Worm (Caenorhabditis elegans) whole organism, L3 larva: ENCODE data around the gene Y47D3A.34.

Experiments used
- ZK546.5 ChIP-seq: sonication (generic microtip); optimal IDR thresholded peaks from 2 replicates; lab custom pipeline; 2017; ENCODE audit warnings: missing biosample characterization, missing genetic modification characterization
- aly-2 ChIP-seq: fragments of 150-350 bp; optimal IDR thresholded peaks from 2 replicates; lab custom pipeline; 2014; ENCODE audit warnings: missing biosample characterization, missing genetic modification characterization
- ama-1 ChIP-seq: fragments of 150-350 bp; optimal IDR thresholded peaks from 2 replicates; lab custom pipeline; 2018
- ceh-28 ChIP-seq: fragments of 150-350 bp; optimal IDR thresholded peaks from 2 replicates; lab custom pipeline; 2014; ENCODE audit warnings: missing biosample characterization, missing genetic modification reagents, missing genetic modification characterization
- ceh-82 ChIP-seq: fragments of 150-350 bp; optimal IDR thresholded peaks from 2 replicates; lab custom pipeline; 2014; ENCODE audit warnings: missing biosample characterization, missing genetic modification characterization
- egl-27 ChIP-seq: sonication (generic microtip); optimal IDR thresholded peaks from 4 replicates; lab custom pipeline; 2017; ENCODE audit warnings: missing biosample characterization, missing genetic modification reagents, missing genetic modification characterization
- egl-5 ChIP-seq: fragments of 150-350 bp; optimal IDR thresholded peaks from 2 replicates; lab custom pipeline; 2017; ENCODE audit warnings: missing biosample characterization, missing genetic modification reagents, missing genetic modification characterization, inconsistent platforms
- elt-1 ChIP-seq: fragments of 150-350 bp; optimal IDR thresholded peaks from 2 replicates; lab custom pipeline; 2014; ENCODE audit warnings: missing biosample characterization, missing genetic modification characterization
- hmg-11 ChIP-seq: sonication (generic microtip); optimal IDR thresholded peaks from 2 replicates; lab custom pipeline; 2016; ENCODE audit warnings: missing genetic modification characterization, missing compliant biosample characterization
- jun-1 ChIP-seq: fragments of 150-350 bp; optimal IDR thresholded peaks from 2 replicates; lab custom pipeline; 2014; ENCODE audit warnings: missing biosample characterization, missing genetic modification reagents, missing genetic modification characterization
- lin-15B ChIP-seq: fragments of 150-350 bp; optimal IDR thresholded peaks from 2 replicates; lab custom pipeline; 2014; ENCODE audit warnings: missing biosample characterization, missing genetic modification characterization
- lin-39 ChIP-seq: fragments of 150-350 bp; optimal IDR thresholded peaks from 2 replicates; lab custom pipeline; 2018; ENCODE audit warnings: missing biosample characterization, missing genetic modification reagents, missing genetic modification characterization
- lsy-12 ChIP-seq: sonication (generic microtip); optimal IDR thresholded peaks from 2 replicates; lab custom pipeline; 2016; ENCODE audit warnings: mild to moderate bottlenecking, missing genetic modification characterization, missing compliant biosample characterization
- mml-1 ChIP-seq: fragments of 150-350 bp; sonication (generic microtip); optimal IDR thresholded peaks from 3 replicates; lab custom pipeline; 2014; ENCODE audit warnings: missing biosample characterization, missing genetic modification characterization
- nfya-1 ChIP-seq: sonication (generic microtip); optimal IDR thresholded peaks from 2 replicates; lab custom pipeline; 2017; ENCODE audit warnings: missing genetic modification characterization, mild to moderate bottlenecking, missing compliant biosample characterization, antibody characterized with exemption, moderate library complexity; ENCODE audit not compliant: insufficient read depth
- nhr-12 ChIP-seq: fragments of 150-350 bp; optimal IDR thresholded peaks from 2 replicates; lab custom pipeline; 2014; ENCODE audit warnings: missing biosample characterization, missing genetic modification characterization
- nhr-23 ChIP-seq: fragments of 150-350 bp; optimal IDR thresholded peaks from 2 replicates; lab custom pipeline; 2014; ENCODE audit warnings: missing biosample characterization, missing genetic modification reagents, missing genetic modification characterization
- nhr-237 ChIP-seq: fragments of 150-350 bp; optimal IDR thresholded peaks from 2 replicates; lab custom pipeline; 2014; ENCODE audit warnings: missing biosample characterization, missing genetic modification characterization
- nhr-25 ChIP-seq: sonication (generic microtip); optimal IDR thresholded peaks from 2 replicates; lab custom pipeline; 2017; ENCODE audit warnings: missing biosample characterization, missing genetic modification characterization
- nhr-28 ChIP-seq: fragments of 150-350 bp; optimal IDR thresholded peaks from 2 replicates; lab custom pipeline; 2014; ENCODE audit warnings: missing biosample characterization, missing genetic modification characterization
- nhr-43 ChIP-seq: sonication (generic microtip); optimal IDR thresholded peaks from 2 replicates; lab custom pipeline; 2016; ENCODE audit warnings: mild to moderate bottlenecking, missing genetic modification characterization, missing compliant biosample characterization; ENCODE audit not compliant: poor library complexity, severe bottlenecking
- nhr-67 ChIP-seq: fragments of 150-350 bp; optimal IDR thresholded peaks from 2 replicates; lab custom pipeline; 2014; ENCODE audit warnings: missing biosample characterization, missing genetic modification characterization
- nhr-76 ChIP-seq: fragments of 150-350 bp; sonication (generic microtip); optimal IDR thresholded peaks from 5 replicates; lab custom pipeline; 2014; ENCODE audit warnings: missing biosample characterization, missing genetic modification characterization
- nhr-77 ChIP-seq: fragments of 150-350 bp; optimal IDR thresholded peaks from 2 replicates; lab custom pipeline; 2014; ENCODE audit warnings: missing biosample characterization, missing genetic modification characterization
- pha-4 ChIP-seq: fragments of 150-350 bp; optimal IDR thresholded peaks from 2 replicates; lab custom pipeline; 2014; ENCODE audit warnings: missing biosample characterization, missing genetic modification reagents, missing genetic modification characterization
- sea-2 ChIP-seq: fragments of 150-350 bp; sonication (generic microtip); optimal IDR thresholded peaks from 4 replicates; lab custom pipeline; 2014; ENCODE audit warnings: missing biosample characterization, missing genetic modification reagents, missing genetic modification characterization
- skn-1 ChIP-seq: fragments of 150-350 bp; optimal IDR thresholded peaks from 2 replicates; lab custom pipeline; 2014; ENCODE audit warnings: missing biosample characterization, missing genetic modification characterization
- snpc-4 ChIP-seq: fragments of 150-350 bp; optimal IDR thresholded peaks from 2 replicates; lab custom pipeline; 2014; ENCODE audit warnings: missing biosample characterization, missing genetic modification characterization
- tbx-2 ChIP-seq: sonication (generic microtip); optimal IDR thresholded peaks from 2 replicates; lab custom pipeline; 2016; ENCODE audit warnings: mild to moderate bottlenecking, missing genetic modification characterization, missing compliant biosample characterization
- unc-39 ChIP-seq: sonication (generic microtip); optimal IDR thresholded peaks from 4 replicates; lab custom pipeline; 2017; ENCODE audit warnings: missing biosample characterization, missing genetic modification characterization
- unc-62 ChIP-seq: fragments of 150-350 bp; sonication (generic microtip); optimal IDR thresholded peaks from 4 replicates; lab custom pipeline; 2014; ENCODE audit warnings: missing biosample characterization, missing genetic modification reagents, missing genetic modification characterization
- ztf-11 ChIP-seq: fragments of 150-350 bp; optimal IDR thresholded peaks from 2 replicates; lab custom pipeline; 2014; ENCODE audit warnings: missing biosample characterization, missing genetic modification characterization
- ztf-4 ChIP-seq: fragments of 150-350 bp; optimal IDR thresholded peaks from 2 replicates; lab custom pipeline; 2014; ENCODE audit warnings: missing biosample characterization, missing genetic modification characterization

Gene Y47D3A.34

DNA sequence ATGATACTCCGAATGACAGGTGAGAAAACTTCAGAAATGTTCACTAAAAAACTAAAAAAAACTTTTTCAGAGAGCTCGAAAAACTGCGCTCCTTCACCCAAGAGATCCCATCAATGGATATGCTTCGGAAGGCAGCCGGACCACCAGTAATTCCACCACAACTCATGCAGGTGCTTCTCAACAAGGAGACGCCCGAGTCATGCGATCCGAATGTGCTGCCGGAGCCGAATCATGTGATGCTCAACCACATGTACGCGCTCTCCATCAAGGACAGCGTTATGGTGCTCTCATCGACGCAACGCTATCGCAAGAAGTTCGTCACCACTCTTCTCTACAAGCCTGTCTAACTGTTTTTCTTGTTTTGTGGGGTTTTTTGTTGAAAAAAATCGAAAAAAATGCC, 3.1 kb upstream of the Y47D3A.34 start:
- TF ChIP-seq egl-5 (tag; lab: Kevin White, UChicago) (no peak), ceh-28 (tag; lab: Kevin White, UChicago) (no peak), nhr-43 (tag; lab: Kevin White, UChicago) (no peak), hmg-11 (tag; lab: Kevin White, UChicago) (no peak), ztf-11 (no peak), nhr-23 (tag; lab: Kevin White, UChicago) (no peak), nhr-237 (tag; lab: Kevin White, UChicago) (no peak), tbx-2 (no peak), jun-1 (tag; lab: Kevin White, UChicago) (no peak), elt-1 (tag; lab: Kevin White, UChicago) (no peak), aly-2 (tag; lab: Kevin White, UChicago) (no peak), unc-39 (tag; lab: Kevin White, UChicago) (no peak), ceh-82 (tag; lab: Kevin White, UChicago) (no peak), lin-39 (tag; lab: Kevin White, UChicago) (no peak)

- TF ChIP-seq lin-39 (tag; lab: Kevin White, UChicago) (peak; percentile 19), nfya-1 (tag; lab: Kevin White, UChicago) (peak; percentile 78), lin-15B (tag; lab: Kevin White, UChicago) (peak; percentile 18), nhr-23 (tag; lab: Kevin White, UChicago) (peak; percentile 16), skn-1 (tag; lab: Kevin White, UChicago) (peak; percentile 4), sea-2 (GFP tag; lab: Kevin White, UChicago) (no peak), ama-1 (peak; percentile 43), pha-4 (peak; percentile 87), snpc-4 (tag; lab: Kevin White, UChicago) (peak; percentile 60), nhr-28 (tag; lab: Kevin White, UChicago) (no peak), nhr-237 (tag; lab: Kevin White, UChicago) (no peak), hmg-11 (tag; lab: Kevin White, UChicago) (peak; percentile 86), nhr-77 (tag; lab: Kevin White, UChicago) (no peak)
Measured at ce11 chrIII:11236788-11237187, 2.1 kb upstream of the Y47D3A.34 start, which contains the start of the genes Y47D3A.14 and aakb-2. Gene Y47D3A.14, minus strand, starts transcription at chrIII:11236868. Gene aakb-2, plus strand, starts transcription at chrIII:11237143.

DNA sequence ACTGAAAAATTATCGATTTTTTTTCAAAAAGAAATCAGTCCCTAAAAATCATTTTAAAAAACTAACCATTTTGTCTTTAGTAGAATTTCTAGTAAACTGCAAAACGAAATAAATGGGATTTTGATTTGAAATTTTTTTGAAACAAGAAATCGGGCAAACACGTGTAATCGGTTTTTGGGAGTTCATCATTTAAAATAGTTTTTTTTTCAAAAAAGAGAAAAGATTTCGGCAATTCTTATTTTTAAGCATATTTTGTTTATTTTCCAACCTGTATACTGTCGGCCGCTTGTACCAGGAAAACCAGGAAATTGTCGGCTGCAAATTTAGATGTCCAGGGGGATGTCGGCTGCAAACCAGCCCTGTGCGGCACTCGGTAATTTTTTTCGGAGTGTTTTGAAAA, 2.7 kb downstream of the Y47D3A.34 start, which contains the start of gene elo-8:
TSS of gene elo-8 (minus strand) at position 101 of the 400 bp plus-strand sequence.
- no peak for TF ChIP-seq hmg-11 (tag; lab: Kevin White, UChicago)
- TF ChIP-seq ztf-4: no peak
- no peak for TF ChIP-seq tbx-2
- TF ChIP-seq nhr-28 (tag; lab: Kevin White, UChicago): no peak
- TF ChIP-seq ceh-28 (tag; lab: Kevin White, UChicago): no peak
- no peak for TF ChIP-seq nhr-67 (tag; lab: Kevin White, UChicago)
- no peak for TF ChIP-seq lsy-12 (tag; lab: Kevin White, UChicago)
- TF ChIP-seq egl-27 (tag; lab: Kevin White, UChicago): no peak
- TF ChIP-seq nhr-76 (tag; lab: Kevin White, UChicago): no peak
- TF ChIP-seq aly-2 (tag; lab: Kevin White, UChicago): no peak
- no peak for TF ChIP-seq nhr-25 (tag; lab: Kevin White, UChicago)

- TF ChIP-seq ceh-28 (tag; lab: Kevin White, UChicago) (peak; percentile 31), nhr-12 (tag; lab: Kevin White, UChicago) (no peak)
Measured at ce11 chrIII:11231408-11231807, 3.3 kb downstream of the Y47D3A.34 start.

ce11 chrIII:11230581-11230980, 4.1 kb downstream of the Y47D3A.34 start:
- TF ChIP-seq ZK546.5 (tag; lab: Kevin White, UChicago) (no peak), ceh-28 (tag; lab: Kevin White, UChicago) (peak; percentile 38)

DNA sequence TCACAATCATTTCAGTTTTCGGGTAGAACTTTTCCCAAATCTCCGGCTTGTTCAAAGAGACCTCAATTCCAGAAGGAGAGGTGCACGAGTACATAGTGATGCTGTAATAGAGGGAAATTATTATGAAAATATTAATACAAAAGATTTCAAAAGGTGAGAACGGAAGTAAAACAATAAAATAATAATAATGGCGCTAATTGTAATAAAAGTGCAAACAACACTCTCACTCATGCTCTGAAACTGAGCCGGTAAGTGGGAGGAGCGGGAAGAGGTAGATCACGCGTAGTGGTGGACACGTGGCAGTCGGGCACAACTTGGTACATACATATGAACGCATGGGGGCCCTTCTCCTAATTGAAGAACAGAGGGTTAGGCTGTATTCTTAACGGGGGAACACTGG, 7.6 kb downstream of the Y47D3A.34 start, which contains the start of gene tbx-37:
TSS of gene tbx-37 (minus strand) at position 101 of the 400 bp plus-strand sequence.
- TF ChIP-seq ceh-82 (tag; lab: Kevin White, UChicago) (no peak), skn-1 (tag; lab: Kevin White, UChicago) (no peak), unc-62 (no peak), mml-1 (tag; lab: Kevin White, UChicago) (no peak), nfya-1 (tag; lab: Kevin White, UChicago) (no peak)
- TF ChIP-seq, all 47 proteins: peak for 0
